Worm (Caenorhabditis elegans) whole organism, early embryonic: ENCODE measurements around the gene C50E3.9.

Source experiments
- B0310.2 ChIP-seq: sonication (generic microtip); optimal IDR thresholded peaks from 2 replicates; lab custom pipeline; 2016; ENCODE audit warnings: mild to moderate bottlenecking, missing genetic modification characterization, missing compliant biosample characterization
- F13C5.2 ChIP-seq: sonication (generic microtip); optimal IDR thresholded peaks from 2 replicates; lab custom pipeline; 2017; ENCODE audit warnings: mild to moderate bottlenecking, missing genetic modification characterization, inconsistent platforms, missing compliant biosample characterization
- aly-1 ChIP-seq: sonication (generic microtip); optimal IDR thresholded peaks from 2 replicates; lab custom pipeline; 2016; ENCODE audit warnings: missing genetic modification characterization, missing compliant biosample characterization
- ama-1 ChIP-seq: fragments of 150-350 bp; optimal IDR thresholded peaks from 2 replicates; lab custom pipeline; 2014
- ceh-13 ChIP-seq: fragments of 200-800 bp; sonication (Bioruptor generic); optimal IDR thresholded peaks from 2 replicates; lab custom pipeline; 2018; ENCODE audit warnings: mild to moderate bottlenecking, missing genetic modification characterization, missing compliant biosample characterization
- ceh-36 ChIP-seq: sonication (generic microtip); optimal IDR thresholded peaks from 2 replicates; lab custom pipeline; 2016; ENCODE audit warnings: missing genetic modification characterization, inconsistent platforms, missing compliant biosample characterization
- ets-7 ChIP-seq: sonication (generic microtip); optimal IDR thresholded peaks from 2 replicates; lab custom pipeline; 2016; ENCODE audit warnings: missing genotype, missing genetic modification characterization, missing compliant biosample characterization
- flt-1 ChIP-seq: fragments of 200-800 bp; sonication (Bioruptor generic); IDR thresholded peaks from 2 replicates; pipeline ENCODE4 v1.3.6; 2022; ENCODE audit warnings: missing genetic modification characterization, missing compliant biosample characterization
- hmbx-1 ChIP-seq: sonication (generic microtip); optimal IDR thresholded peaks from 2 replicates; lab custom pipeline; 2016; ENCODE audit warnings: mild to moderate bottlenecking, missing genetic modification characterization, missing compliant biosample characterization
- hmg-4 ChIP-seq: fragments of 200-800 bp; sonication (Bioruptor generic); optimal IDR thresholded peaks from 2 replicates; lab custom pipeline; 2018; ENCODE audit warnings: mild to moderate bottlenecking, missing genetic modification characterization, missing compliant biosample characterization
- hnd-1 ChIP-seq: sonication (generic microtip); optimal IDR thresholded peaks from 2 replicates; lab custom pipeline; 2016; ENCODE audit warnings: missing genetic modification characterization, missing compliant biosample characterization
- pes-1 ChIP-seq: fragments of 200-800 bp; sonication (Bioruptor generic); IDR thresholded peaks from 2 replicates; pipeline ENCODE4 v1.3.6; 2022; ENCODE audit warnings: missing genetic modification reagents, missing genetic modification characterization, missing compliant biosample characterization
- scrt-1 ChIP-seq: fragments of 200-800 bp; sonication (Bioruptor generic); IDR thresholded peaks from 2 replicates; pipeline ENCODE4 v1.3.6; 2022; ENCODE audit warnings: missing genetic modification characterization, missing compliant biosample characterization
- sea-1 ChIP-seq: fragments of 200-800 bp; sonication (Bioruptor generic); conservative IDR thresholded peaks from 2 replicates; pipeline ENCODE4 v1.3.6; 2022; ENCODE audit warnings: missing genetic modification characterization, missing compliant biosample characterization
- tbx-11 ChIP-seq: fragments of 200-800 bp; sonication (Bioruptor generic); IDR thresholded peaks from 2 replicates; pipeline ENCODE4 v1.3.6; 2022; ENCODE audit warnings: missing genetic modification characterization, missing compliant biosample characterization
- tbx-37 ChIP-seq: fragments of 200-800 bp; sonication (Bioruptor generic); conservative IDR thresholded peaks from 2 replicates; pipeline ENCODE4 v1.3.6; 2022; ENCODE audit warnings: missing genetic modification reagents, missing genetic modification characterization, missing compliant biosample characterization
- tra-4 ChIP-seq: sonication (generic microtip); optimal IDR thresholded peaks from 2 replicates; lab custom pipeline; 2017; ENCODE audit warnings: missing genetic modification characterization, missing compliant biosample characterization

The C50E3.9 gene

ce11 chrV:7575563-7575962 is 24.5 kb downstream of the C50E3.9 start, which contains the start of the genes snu-66 and ints-9:
Gene snu-66 (minus strand): TSS chrV:7575670.
Gene ints-9 (plus strand): TSS chrV:7575802.
- TF ChIP-seq flt-1, result no peak
- TF ChIP-seq hnd-1, result no peak
- no peak for TF ChIP-seq ceh-13 (GFP tag; lab: Kevin White, UChicago)
- no peak for TF ChIP-seq aly-1 (tag; lab: Kevin White, UChicago)
- no peak for TF ChIP-seq B0310.2 (tag; lab: Kevin White, UChicago)
- TF ChIP-seq tbx-11 (GFP tag; lab: Robert Waterston, UW), result no peak
- no peak for TF ChIP-seq sea-1 (GFP tag; lab: Robert Waterston, UW)
- TF ChIP-seq hmg-4 (GFP tag; lab: Kevin White, UChicago), result no peak

ce11 chrV:7570955-7571354 is 29.1 kb downstream of the C50E3.9 start, which contains the start of gene F19F10.14:
Gene F19F10.14 (minus strand): TSS chrV:7571055.
- TF ChIP-seq ets-7 (tag; lab: Kevin White, UChicago) (no peak), scrt-1 (no peak), ama-1 (lab: Kevin White, UChicago) (no peak), pes-1 (GFP tag; lab: Robert Waterston, UW) (no peak), sea-1 (GFP tag; lab: Robert Waterston, UW) (no peak), tbx-11 (GFP tag; lab: Robert Waterston, UW) (no peak), F13C5.2 (tag; lab: Kevin White, UChicago) (no peak), tbx-37 (GFP tag; lab: Robert Waterston, UW) (no peak), hnd-1 (no peak)

ce11 chrV:7570290-7570689 is 29.8 kb downstream of the C50E3.9 start, which contains the start of gene clec-212:
Gene clec-212 (minus strand): TSS chrV:7570390.
- TF ChIP-seq F13C5.2 (tag; lab: Kevin White, UChicago) (no peak), scrt-1 (no peak), ama-1 (lab: Kevin White, UChicago) (no peak)

ce11 chrV:7562947-7563346 is 37.1 kb downstream of the C50E3.9 start, which contains the start of gene F19F10.1:
Gene F19F10.1 (plus strand): TSS chrV:7563247.
- TF ChIP-seq F13C5.2 (tag; lab: Kevin White, UChicago), result no peak

ce11 chrV:7558693-7559092 is 41.4 kb downstream of the C50E3.9 start, which contains the start of gene ets-7:
Gene ets-7 (minus strand): TSS chrV:7558793.
- TF ChIP-seq aly-1 (tag; lab: Kevin White, UChicago) (no peak), hmg-4 (GFP tag; lab: Kevin White, UChicago) (no peak), ceh-13 (GFP tag; lab: Kevin White, UChicago) (no peak), flt-1 (no peak), B0310.2 (tag; lab: Kevin White, UChicago) (no peak), tbx-11 (GFP tag; lab: Robert Waterston, UW) (no peak), hnd-1 (no peak), tbx-37 (GFP tag; lab: Robert Waterston, UW) (no peak), F13C5.2 (tag; lab: Kevin White, UChicago) (no peak), pes-1 (GFP tag; lab: Robert Waterston, UW) (no peak), ets-7 (tag; lab: Kevin White, UChicago) (no peak), sea-1 (GFP tag; lab: Robert Waterston, UW) (no peak)

ce11 chrV:7555875-7556274 is 44.2 kb downstream of the C50E3.9 start:
- TF ChIP-seq ceh-13 (GFP tag; lab: Kevin White, UChicago) (no peak), F13C5.2 (tag; lab: Kevin White, UChicago) (no peak), hnd-1 (no peak), sea-1 (GFP tag; lab: Robert Waterston, UW) (no peak), flt-1 (no peak), ceh-36 (tag; lab: Kevin White, UChicago) (no peak), tra-4 (tag; lab: Kevin White, UChicago) (no peak), pes-1 (GFP tag; lab: Robert Waterston, UW) (no peak), hmbx-1 (tag; lab: Kevin White, UChicago) (no peak), tbx-11 (GFP tag; lab: Robert Waterston, UW) (no peak), B0310.2 (tag; lab: Kevin White, UChicago) (no peak), aly-1 (tag; lab: Kevin White, UChicago) (no peak), ama-1 (lab: Kevin White, UChicago) (no peak), ets-7 (tag; lab: Kevin White, UChicago) (no peak), scrt-1 (no peak), tbx-37 (GFP tag; lab: Robert Waterston, UW) (no peak), hmg-4 (GFP tag; lab: Kevin White, UChicago) (no peak)

- no peak for TF ChIP-seq hnd-1
- TF ChIP-seq ceh-36 (tag; lab: Kevin White, UChicago), result no peak
- TF ChIP-seq tbx-37 (GFP tag; lab: Robert Waterston, UW), result no peak
- no peak for TF ChIP-seq sea-1 (GFP tag; lab: Robert Waterston, UW)
- TF ChIP-seq hmbx-1 (tag; lab: Kevin White, UChicago), result no peak
- TF ChIP-seq ceh-13 (GFP tag; lab: Kevin White, UChicago), result no peak
- no peak for TF ChIP-seq tra-4 (tag; lab: Kevin White, UChicago)
- no peak for TF ChIP-seq flt-1
- TF ChIP-seq ama-1 (lab: Kevin White, UChicago), result no peak
- TF ChIP-seq scrt-1, result no peak
- TF ChIP-seq ets-7 (tag; lab: Kevin White, UChicago), result no peak
- no peak for TF ChIP-seq hmg-4 (GFP tag; lab: Kevin White, UChicago)
- no peak for TF ChIP-seq pes-1 (GFP tag; lab: Robert Waterston, UW)
Measured at ce11 chrV:7553873-7554362, 46.1 kb downstream of the C50E3.9 start, which contains the start of gene ttr-10. Gene ttr-10 (minus strand): TSS chrV:7553923.

- TF ChIP-seq aly-1 (tag; lab: Kevin White, UChicago) (no peak), pes-1 (GFP tag; lab: Robert Waterston, UW) (no peak), scrt-1 (no peak), ama-1 (lab: Kevin White, UChicago) (no peak), tbx-37 (GFP tag; lab: Robert Waterston, UW) (no peak), sea-1 (GFP tag; lab: Robert Waterston, UW) (no peak), hmbx-1 (tag; lab: Kevin White, UChicago) (no peak), tbx-11 (GFP tag; lab: Robert Waterston, UW) (no peak), hnd-1 (no peak), tra-4 (tag; lab: Kevin White, UChicago) (no peak), B0310.2 (tag; lab: Kevin White, UChicago) (no peak), hmg-4 (GFP tag; lab: Kevin White, UChicago) (no peak), ceh-13 (GFP tag; lab: Kevin White, UChicago) (no peak)
Measured at ce11 chrV:7551821-7552220, 48.2 kb downstream of the C50E3.9 start, which contains the start of gene F19F10.3. Gene F19F10.3 (plus strand): TSS chrV:7552121.
